Fruit fly (Drosophila melanogaster) whole organism, wandering third instar larva: Measurements from ENCODE around the gene CG8353.
A peak's percentile ranks its signal among the peaks of the same experiment; 100 is the strongest.

Experiments
- Abd-B ChIP-seq: fragments of >200 bp; optimal IDR thresholded peaks from 2 replicates; lab custom pipeline; 2017; ENCODE audit warnings: missing biosample characterization, missing genetic modification characterization
- CG32264 ChIP-seq: fragments of 200-800 bp; sonication (Bioruptor generic); optimal IDR thresholded peaks from 2 replicates; lab custom pipeline; 2016; ENCODE audit warnings: missing biosample characterization, missing genetic modification characterization
- CrebA ChIP-seq: fragments of 200-800 bp; sonication (Bioruptor generic); optimal IDR thresholded peaks from 2 replicates; lab custom pipeline; 2016; ENCODE audit warnings: missing biosample characterization, mild to moderate bottlenecking, missing genetic modification characterization, borderline replicate concordance
- Dfd ChIP-seq: fragments of >200 bp; optimal IDR thresholded peaks from 2 replicates; lab custom pipeline; 2017; ENCODE audit warnings: missing biosample characterization, missing genetic modification characterization
- Dif ChIP-seq: fragments of 200-275, 200-300 bp; sonication (Bioruptor generic); optimal IDR thresholded peaks from 2 replicates; lab custom pipeline; 2018; ENCODE audit warnings: missing biosample characterization, missing genetic modification characterization; ENCODE audit not compliant: partially characterized antibody
- HLH106 ChIP-seq: fragments of 200-800 bp; optimal IDR thresholded peaks from 3 replicates; lab custom pipeline; 2019; ENCODE audit warnings: missing biosample characterization, mild to moderate bottlenecking, missing genetic modification characterization, moderate library complexity
- Hnf4 ChIP-seq: fragments of 200-800 bp; sonication (Bioruptor generic); optimal IDR thresholded peaks from 2 replicates; lab custom pipeline; 2016; ENCODE audit warnings: missing biosample characterization, mild to moderate bottlenecking, missing genetic modification characterization
- Hr78 ChIP-seq: fragments of >200 bp; optimal IDR thresholded peaks from 2 replicates; lab custom pipeline; 2017; ENCODE audit warnings: missing biosample characterization, missing genetic modification characterization
- Hr83 ChIP-seq: fragments of 200-300 bp; sonication (Bioruptor generic); optimal IDR thresholded peaks from 2 replicates; lab custom pipeline; 2016; ENCODE audit warnings: missing biosample characterization, mild to moderate bottlenecking, missing genetic modification characterization, moderate library complexity; ENCODE audit not compliant: poor library complexity, severe bottlenecking
- Jra ChIP-seq: sonication (Bioruptor generic); optimal IDR thresholded peaks from 2 replicates; lab custom pipeline; 2016; ENCODE audit warnings: missing biosample characterization, missing genetic modification characterization
- Mio ChIP-seq: sonication (Bioruptor generic); optimal IDR thresholded peaks from 2 replicates; lab custom pipeline; 2016; ENCODE audit warnings: missing biosample characterization, missing genetic modification characterization
- Myc ChIP-seq: fragments of >200 bp; optimal IDR thresholded peaks from 2 replicates; lab custom pipeline; 2017
- N ChIP-seq: fragments of >200 bp; optimal IDR thresholded peaks from 2 replicates; lab custom pipeline; 2018; ENCODE audit warnings: missing biosample characterization, missing external identifiers, missing genetic modification characterization
- OdsH ChIP-seq: fragments of 200-800 bp; sonication (Bioruptor generic); optimal IDR thresholded peaks from 2 replicates; lab custom pipeline; 2016; ENCODE audit warnings: missing biosample characterization, mild to moderate bottlenecking, missing genetic modification characterization
- Rel ChIP-seq, 2 experiments: fragments of 200-800 bp; sonication (Bioruptor generic) in 1 of 2; optimal IDR thresholded peaks; 2 replicates in 1 of 2; 3 replicates in 1 of 2; lab custom pipeline; 2016 to 2019; ENCODE audit warnings: mild to moderate bottlenecking in 2 of 2, missing biosample characterization in 2 of 2, missing genetic modification characterization in 2 of 2, moderate library complexity in 1 of 2
- Sp1 ChIP-seq: fragments of 200-800 bp; sonication (Bioruptor generic); optimal IDR thresholded peaks from 3 replicates; lab custom pipeline; 2019; ENCODE audit warnings: missing biosample characterization, mild to moderate bottlenecking, missing genetic modification characterization, moderate library complexity
- Vsx2 ChIP-seq: fragments of 200-300, 225-300 bp; sonication (Bioruptor generic); optimal IDR thresholded peaks from 2 replicates; lab custom pipeline; 2018; ENCODE audit warnings: missing biosample characterization, missing genetic modification characterization; ENCODE audit not compliant: partially characterized antibody
- br ChIP-seq: fragments of 200-800 bp; sonication (Bioruptor generic); optimal IDR thresholded peaks from 2 replicates; lab custom pipeline; 2016; ENCODE audit warnings: missing biosample characterization, missing genetic modification characterization
- dl ChIP-seq, 2 experiments: fragments of 175-275, 200-275 bp in 1 of 2; fragments of 200-275 bp in 1 of 2; sonication (Bioruptor generic); optimal IDR thresholded peaks; lab custom pipeline; 2018; ENCODE audit warnings: mild to moderate bottlenecking in 2 of 2, missing biosample characterization in 2 of 2, missing genetic modification characterization in 2 of 2, moderate library complexity in 2 of 2; ENCODE audit not compliant: partially characterized antibody in 2 of 2, insufficient read depth in 1 of 2
- dmrt93B ChIP-seq: fragments of 200-800 bp; sonication (Bioruptor generic); optimal IDR thresholded peaks from 2 replicates; lab custom pipeline; 2018; ENCODE audit warnings: missing biosample characterization, mild to moderate bottlenecking, missing genetic modification characterization
- dsf ChIP-seq: sonication (Bioruptor generic); optimal IDR thresholded peaks from 2 replicates; lab custom pipeline; 2016; ENCODE audit warnings: missing biosample characterization, missing genetic modification characterization, borderline replicate concordance
- ey ChIP-seq: fragments of 200-800 bp; sonication (Bioruptor generic); optimal IDR thresholded peaks from 2 replicates; lab custom pipeline; 2016; ENCODE audit warnings: missing biosample characterization, missing genetic modification characterization
- foxo ChIP-seq, 2 experiments: fragments of 200-800 bp; sonication (Bioruptor generic); optimal IDR thresholded peaks; 2 replicates in 1 of 2; 3 replicates in 1 of 2; lab custom pipeline; 2016 to 2017; ENCODE audit warnings: missing biosample characterization in 2 of 2, missing genetic modification characterization in 2 of 2
- fru ChIP-seq: fragments of 200-800 bp; sonication (Bioruptor generic); optimal IDR thresholded peaks from 3 replicates; lab custom pipeline; 2016; ENCODE audit warnings: missing biosample characterization, mild to moderate bottlenecking, missing genetic modification characterization
- h ChIP-seq: fragments of 200-800 bp; sonication (Bioruptor generic); optimal IDR thresholded peaks from 3 replicates; lab custom pipeline; 2016; ENCODE audit warnings: missing biosample characterization, mild to moderate bottlenecking, missing genetic modification characterization
- jim ChIP-seq: fragments of 175-275, 200-325 bp; sonication (Bioruptor generic); optimal IDR thresholded peaks from 2 replicates; lab custom pipeline; 2016; ENCODE audit warnings: missing biosample characterization, mild to moderate bottlenecking, missing genetic modification characterization
- lola ChIP-seq: fragments of >200 bp; optimal IDR thresholded peaks from 2 replicates; lab custom pipeline; 2017; ENCODE audit warnings: missing biosample characterization, missing genetic modification characterization
- pan ChIP-seq: fragments of >200 bp; optimal IDR thresholded peaks from 2 replicates; lab custom pipeline; 2017
- psq ChIP-seq: fragments of 200-800 bp; sonication (Bioruptor generic); optimal IDR thresholded peaks from 3 replicates; lab custom pipeline; 2017; ENCODE audit warnings: missing biosample characterization, mild to moderate bottlenecking, missing genetic modification characterization, moderate library complexity
- rgr ChIP-seq: fragments of 200-800 bp; sonication (Bioruptor generic); optimal IDR thresholded peaks from 3 replicates; lab custom pipeline; 2016; ENCODE audit warnings: missing biosample characterization, mild to moderate bottlenecking, missing genetic modification characterization
- sage ChIP-seq: fragments of 200-800 bp; sonication (Bioruptor generic); optimal IDR thresholded peaks from 2 replicates; lab custom pipeline; 2016; ENCODE audit warnings: missing biosample characterization, mild to moderate bottlenecking, missing genetic modification characterization
- sv ChIP-seq: fragments of 200-800 bp; sonication (Bioruptor generic); optimal IDR thresholded peaks from 3 replicates; lab custom pipeline; 2016; ENCODE audit warnings: missing biosample characterization, missing genetic modification characterization
- tai ChIP-seq: sonication (Bioruptor generic); optimal IDR thresholded peaks from 2 replicates; lab custom pipeline; 2016; ENCODE audit warnings: missing biosample characterization, missing genetic modification characterization
- usp ChIP-seq: fragments of >200 bp; optimal IDR thresholded peaks from 2 replicates; lab custom pipeline; 2017; ENCODE audit warnings: missing biosample characterization, missing genetic modification characterization
- woc ChIP-seq: sonication (Bioruptor generic); optimal IDR thresholded peaks from 2 replicates; lab custom pipeline; 2016; ENCODE audit warnings: missing biosample characterization, mild to moderate bottlenecking, missing genetic modification characterization

Gene CG8353

dm6 chr2L:8215259-8215929 lies 1.5 kb downstream of the CG8353 start, which contains the start of gene CG8349:
CG8349 (plus strand) TSS chr2L:8215915.
- TF ChIP-seq Myc (lab: Kevin White, UChicago) (peak; percentile 18), Sp1 (no peak), Hnf4 (GFP tag; lab: Kevin White, UChicago) (no peak), sage (no peak), Rel (GFP tag; optimal IDR thresholded peaks at IDR 0.05; lab: Kevin White, UChicago) (no peak), Rel (tag; optimal IDR thresholded peaks at IDR 0.05; lab: Kevin White, UChicago) (peak; percentile 96)

dm6 chr2L:8217917-8218316 lies 4.1 kb downstream of the CG8353 start, which contains the start of gene CG8292:
CG8292 (minus strand) TSS chr2L:8218017.
- TF ChIP-seq sage: no peak
- no peak for TF ChIP-seq CrebA (GFP tag; lab: Kevin White, UChicago)
- TF ChIP-seq Dif (GFP tag; lab: Kevin White, UChicago): no peak
- no peak for TF ChIP-seq CG32264
- no peak for TF ChIP-seq dl (GFP tag; optimal IDR thresholded peaks at IDR 0.05; lab: Kevin White, UChicago; ENCODE audit: insufficient read depth in 1 of 2, partially characterized antibody in 2 of 2)
- TF ChIP-seq Mio (GFP tag; lab: Kevin White, UChicago): no peak
- TF ChIP-seq OdsH (GFP tag; lab: Kevin White, UChicago): no peak
- no peak for TF ChIP-seq fru
- TF ChIP-seq jim: no peak
- no peak for TF ChIP-seq foxo (GFP tag; optimal IDR thresholded peaks at IDR 0.05; lab: Kevin White, UChicago)
- no peak for TF ChIP-seq Hnf4 (GFP tag; lab: Kevin White, UChicago)

- TF ChIP-seq CrebA (GFP tag; lab: Kevin White, UChicago) (no peak), Jra (peak; percentile 27)
- TF ChIP-seq, all 38 proteins: peak for 1
These were observed 6.6 kb downstream of the CG8353 start, which contains the start of gene Snx6 for dm6 chr2L:8220393-8220934. Snx6 (minus strand) TSS chr2L:8220741.

dm6 chr2L:8229134-8229533 lies 15.3 kb downstream of the CG8353 start:
- no peak for TF ChIP-seq sv (GFP tag; lab: Kevin White, UChicago)
- TF ChIP-seq dsf (GFP tag; lab: Kevin White, UChicago): no peak
- no peak for TF ChIP-seq CrebA (GFP tag; lab: Kevin White, UChicago)
- TF ChIP-seq woc (GFP tag; lab: Kevin White, UChicago): no peak
- no peak for TF ChIP-seq br (GFP tag; lab: Kevin White, UChicago)
- TF ChIP-seq N (GFP tag; lab: Kevin White, UChicago): no peak
- TF ChIP-seq HLH106 (tag; lab: Kevin White, UChicago): no peak
- TF ChIP-seq Vsx2 (GFP tag; lab: Kevin White, UChicago): no peak
- TF ChIP-seq dmrt93B (GFP tag; lab: Kevin White, UChicago): no peak
- no peak for TF ChIP-seq rgr
- TF ChIP-seq Abd-B (GFP tag; lab: Kevin White, UChicago): no peak
- TF ChIP-seq Hr78 (GFP tag; lab: Kevin White, UChicago): no peak
- no peak for TF ChIP-seq pan
- no peak for TF ChIP-seq OdsH (GFP tag; lab: Kevin White, UChicago)
- no peak for TF ChIP-seq Myc (lab: Kevin White, UChicago)
- TF ChIP-seq Mio (GFP tag; lab: Kevin White, UChicago): no peak
- TF ChIP-seq usp (GFP tag; lab: Kevin White, UChicago): no peak
- no peak for TF ChIP-seq Hr83 (GFP tag; lab: Kevin White, UChicago)
- TF ChIP-seq tai (GFP tag; lab: Kevin White, UChicago): no peak
- TF ChIP-seq, all 38 proteins: peak for 0

- no peak for TF ChIP-seq usp (GFP tag; lab: Kevin White, UChicago)
- TF ChIP-seq HLH106 (tag; lab: Kevin White, UChicago): peak; percentile 66
- TF ChIP-seq psq: peak; percentile 50
- TF ChIP-seq br (GFP tag; lab: Kevin White, UChicago): peak; percentile 74
- peak; percentile 64 for TF ChIP-seq ey
- TF ChIP-seq woc (GFP tag; lab: Kevin White, UChicago): peak; percentile 34
- peak; percentile 62 for TF ChIP-seq Sp1
- peak; percentile 20 for TF ChIP-seq Jra
- TF ChIP-seq Hnf4 (GFP tag; lab: Kevin White, UChicago): peak; percentile 66
- TF ChIP-seq Dfd (GFP tag; lab: Kevin White, UChicago): no peak
- peak; percentile 46 for TF ChIP-seq sage
- TF ChIP-seq lola: no peak
- peak; percentile 67 for TF ChIP-seq rgr
- peak; percentile 48 for TF ChIP-seq CG32264
- no peak for TF ChIP-seq Hr78 (GFP tag; lab: Kevin White, UChicago)
- TF ChIP-seq dmrt93B (GFP tag; lab: Kevin White, UChicago): peak; percentile 18
- TF ChIP-seq fru: peak; percentile 76
- peak; percentile 84 for TF ChIP-seq h
- TF ChIP-seq OdsH (GFP tag; lab: Kevin White, UChicago): peak; percentile 68
- TF ChIP-seq foxo (GFP tag; optimal IDR thresholded peaks at IDR 0.05; lab: Kevin White, UChicago): peak in 1 of 2 experiments; percentile 81
These were observed 15.8 kb downstream of the CG8353 start for dm6 chr2L:8229628-8230027.
